Fruit fly (Drosophila melanogaster): ENCODE measurements around the gene Sp212.

- TF ChIP-seq CG16779 (tag; optimal IDR thresholded peaks at IDR 0.05) (no peak), Hr38 (GFP tag; optimal IDR thresholded peaks at IDR 0.05) (no peak), vri (GFP tag; optimal IDR thresholded peaks at IDR 0.05) (no peak), Eip75B (GFP tag; optimal IDR thresholded peaks at IDR 0.05) (no peak), Smox (GFP tag; optimal IDR thresholded peaks at IDR 0.05) (no peak), CG15336 (GFP tag; IDR thresholded peaks at IDR 0.05) (no peak), CG11762 (GFP tag; optimal IDR thresholded peaks at IDR 0.05; ENCODE audit: insufficient read depth) (no peak), svp (GFP tag) (no peak), CG31627 (GFP tag; optimal IDR thresholded peaks at IDR 0.05) (no peak), Gug (GFP tag; IDR thresholded peaks at IDR 0.05) (no peak), Hr39 (GFP tag; optimal IDR thresholded peaks at IDR 0.05) (no peak)
These were observed 37.2 kb upstream of the Sp212 start, which contains the start of gene CG14840 for dm6 chr3R:14261113-14261512.
